Fruit fly (Drosophila melanogaster) whole organism, embryonic: ENCODE data around the gene CG2003.
A peak's percentile ranks its signal among the peaks of the same experiment; 100 is the strongest.

ENCODE experiments used
- Asciz ChIP-seq: fragments of 200-800 bp; sonication (Bioruptor generic); optimal IDR thresholded peaks from 2 replicates; lab custom pipeline; 2017; ENCODE audit warnings: missing biosample characterization, mild to moderate bottlenecking, missing genetic modification characterization, missing genetic modification reagents
- Blimp-1 ChIP-seq: fragments of 200-800 bp; sonication (Bioruptor generic); optimal IDR thresholded peaks from 3 replicates; lab custom pipeline; 2018; ENCODE audit warnings: missing biosample characterization, missing genetic modification characterization, mild to moderate bottlenecking, moderate library complexity, missing genetic modification reagents
- CG12391 ChIP-seq: fragments of 200-800 bp; sonication (Bioruptor generic); optimal IDR thresholded peaks from 3 replicates; lab custom pipeline; 2018; ENCODE audit warnings: missing biosample characterization, mild to moderate bottlenecking, missing genetic modification characterization, moderate library complexity
- CG13123 ChIP-seq: fragments of 200-800 bp; sonication (Bioruptor generic); optimal IDR thresholded peaks from 2 replicates; lab custom pipeline; 2016; ENCODE audit warnings: missing biosample characterization, missing genetic modification characterization
- CG13287 ChIP-seq: fragments of 200-800 bp; sonication (Bioruptor generic); IDR thresholded peaks from 2 replicates; pipeline ENCODE4 v1.3.6; 2022; ENCODE audit warnings: missing biosample characterization, missing genetic modification characterization; ENCODE audit not compliant: partially characterized antibody
- CG15269 ChIP-seq: fragments of 200-800 bp; sonication (Bioruptor generic); optimal IDR thresholded peaks from 2 replicates; lab custom pipeline; 2018; ENCODE audit warnings: missing biosample characterization, mild to moderate bottlenecking, missing genetic modification characterization, moderate library complexity
- CG15601 ChIP-seq: fragments of 200-800 bp; sonication (Bioruptor generic); optimal IDR thresholded peaks from 3 replicates; lab custom pipeline; 2019; ENCODE audit warnings: missing biosample characterization, mild to moderate bottlenecking, missing genetic modification characterization, moderate library complexity
- CG1603 ChIP-seq: fragments of 200-800 bp; sonication (Bioruptor generic); optimal IDR thresholded peaks from 2 replicates; lab custom pipeline; 2019; ENCODE audit warnings: missing biosample characterization, mild to moderate bottlenecking, missing genetic modification characterization, moderate library complexity
- CG16779 ChIP-seq: fragments of 200-800 bp; sonication (Bioruptor generic); IDR thresholded peaks from 2 replicates; pipeline ENCODE4 v1.3.6; 2022; ENCODE audit warnings: missing biosample characterization, missing genetic modification characterization
- CG17186 ChIP-seq: fragments of 200-800 bp; sonication (Bioruptor generic); optimal IDR thresholded peaks from 3 replicates; lab custom pipeline; 2017; ENCODE audit warnings: missing biosample characterization, missing genetic modification reagents, missing genetic modification characterization
- CG18262 ChIP-seq: fragments of 200-800 bp; optimal IDR thresholded peaks from 3 replicates; lab custom pipeline; 2019; ENCODE audit warnings: missing biosample characterization, mild to moderate bottlenecking, missing genetic modification characterization, moderate library complexity
- CG2120 ChIP-seq: fragments of 200-800 bp; sonication (Bioruptor generic); optimal IDR thresholded peaks from 3 replicates; lab custom pipeline; 2016; ENCODE audit warnings: missing biosample characterization, missing genetic modification characterization
- CG2678 ChIP-seq: fragments of 200-800 bp; sonication (Bioruptor generic); optimal IDR thresholded peaks from 3 replicates; lab custom pipeline; 2019; ENCODE audit warnings: missing biosample characterization, mild to moderate bottlenecking, missing genetic modification characterization, moderate library complexity
- CG30403 ChIP-seq: fragments of 200-800 bp; sonication (Bioruptor generic); optimal IDR thresholded peaks from 3 replicates; lab custom pipeline; 2016; ENCODE audit warnings: missing biosample characterization, missing genetic modification characterization
- CG3163 ChIP-seq: fragments of 200-800 bp; sonication (Bioruptor generic); optimal IDR thresholded peaks from 3 replicates; lab custom pipeline; 2016; ENCODE audit warnings: missing biosample characterization, missing genetic modification characterization
- CG6813 ChIP-seq: fragments of 200-800 bp; sonication (Bioruptor generic); optimal IDR thresholded peaks from 2 replicates; lab custom pipeline; 2017; ENCODE audit warnings: missing biosample characterization, missing genetic modification characterization, mild to moderate bottlenecking, moderate library complexity, missing genetic modification reagents
- CG7556 ChIP-seq: fragments of 200-800 bp; sonication (Bioruptor generic); optimal IDR thresholded peaks from 2 replicates; lab custom pipeline; 2017; ENCODE audit warnings: missing biosample characterization, mild to moderate bottlenecking, missing genetic modification characterization
- CG7839 ChIP-seq: fragments of 200-800 bp; sonication (Bioruptor generic); optimal IDR thresholded peaks from 3 replicates; lab custom pipeline; 2018; ENCODE audit warnings: missing biosample characterization, mild to moderate bottlenecking, missing genetic modification characterization, moderate library complexity
- CG8388 ChIP-seq: fragments of 200-800 bp; sonication (Bioruptor generic); optimal IDR thresholded peaks from 2 replicates; lab custom pipeline; 2019; ENCODE audit warnings: missing biosample characterization, mild to moderate bottlenecking, missing genetic modification characterization, moderate library complexity
- CG9797 ChIP-seq: fragments of 200-800 bp; sonication (Bioruptor generic); optimal IDR thresholded peaks from 3 replicates; lab custom pipeline; 2018; ENCODE audit warnings: missing biosample characterization, mild to moderate bottlenecking, missing genetic modification characterization
- Dek ChIP-seq: fragments of 200-800 bp; sonication (Bioruptor generic); optimal IDR thresholded peaks from 3 replicates; lab custom pipeline; 2019; ENCODE audit warnings: missing biosample characterization, mild to moderate bottlenecking, missing genetic modification characterization, moderate library complexity
- Hr51 ChIP-seq, 2 experiments: fragments of 200-800 bp; sonication (Bioruptor generic); optimal IDR thresholded peaks; 2 replicates in 1 of 2; 3 replicates in 1 of 2; lab custom pipeline; 2016 to 2018; ENCODE audit warnings: missing biosample characterization in 2 of 2, missing genetic modification characterization in 2 of 2, mild to moderate bottlenecking in 1 of 2, moderate library complexity in 1 of 2
- Meics ChIP-seq: fragments of 200-800 bp; sonication (Bioruptor generic); optimal IDR thresholded peaks from 2 replicates; lab custom pipeline; 2017; ENCODE audit warnings: missing biosample characterization, mild to moderate bottlenecking, missing genetic modification characterization
- Nf-YA ChIP-seq: fragments of 200-800 bp; sonication (Bioruptor generic); IDR thresholded peaks from 2 replicates; pipeline ENCODE4 v1.3.6; 2022; ENCODE audit warnings: missing biosample characterization, missing genetic modification characterization
- PHDP ChIP-seq: fragments of 200-800 bp; sonication (Bioruptor generic); optimal IDR thresholded peaks from 3 replicates; lab custom pipeline; 2018; ENCODE audit warnings: missing biosample characterization, mild to moderate bottlenecking, missing genetic modification characterization, moderate library complexity
- Poxn ChIP-seq: fragments of 200-800 bp; sonication (Bioruptor generic); IDR thresholded peaks from 2 replicates; pipeline ENCODE4 v1.3.6; 2022; ENCODE audit warnings: missing biosample characterization, missing genetic modification characterization
- Side ChIP-seq: fragments of 200-800 bp; sonication (Bioruptor generic); optimal IDR thresholded peaks from 2 replicates; lab custom pipeline; 2016; ENCODE audit warnings: missing biosample characterization, missing genetic modification characterization
- Sox102F ChIP-seq: fragments of 200-800 bp; sonication (Bioruptor generic); optimal IDR thresholded peaks from 2 replicates; lab custom pipeline; 2018; ENCODE audit warnings: missing biosample characterization, mild to moderate bottlenecking, missing genetic modification characterization, moderate library complexity
- bsh ChIP-seq, 2 experiments: fragments of 200-800 bp; sonication (Bioruptor generic); optimal IDR thresholded peaks; 2 replicates each; lab custom pipeline; 2017 to 2018; ENCODE audit warnings: mild to moderate bottlenecking in 2 of 2, missing biosample characterization in 2 of 2, missing genetic modification characterization in 2 of 2, moderate library complexity in 1 of 2
- dmrt99B ChIP-seq: fragments of 200-800 bp; sonication (Bioruptor generic); optimal IDR thresholded peaks from 2 replicates; lab custom pipeline; 2018; ENCODE audit warnings: missing biosample characterization, mild to moderate bottlenecking, missing genetic modification characterization, moderate library complexity
- dpn ChIP-seq, 2 experiments: fragments of 200-800 bp; sonication (Bioruptor generic); optimal IDR thresholded peaks; 3 replicates each; lab custom pipeline; 2016; ENCODE audit warnings: missing biosample characterization in 2 of 2, missing genetic modification characterization in 2 of 2
- esg ChIP-seq: fragments of 200-800 bp; sonication (Bioruptor generic); conservative IDR thresholded peaks from 2 replicates; pipeline ENCODE4 v1.3.6; 2022; ENCODE audit warnings: missing biosample characterization, missing genetic modification characterization
- fd102C ChIP-seq: fragments of 200-800 bp; sonication (Bioruptor generic); optimal IDR thresholded peaks from 2 replicates; lab custom pipeline; 2018; ENCODE audit warnings: missing biosample characterization, mild to moderate bottlenecking, missing genetic modification characterization, moderate library complexity
- fd96Cb ChIP-seq: fragments of 200-800 bp; sonication (Bioruptor generic); optimal IDR thresholded peaks from 2 replicates; lab custom pipeline; 2018; ENCODE audit warnings: missing biosample characterization, mild to moderate bottlenecking, missing genetic modification characterization, moderate library complexity
- ftz-f1 ChIP-seq: fragments of 200-800 bp; sonication (Bioruptor generic); optimal IDR thresholded peaks from 2 replicates; lab custom pipeline; 2016; ENCODE audit warnings: missing biosample characterization, missing genetic modification characterization
- gce ChIP-seq: fragments of 200-800 bp; sonication (Bioruptor generic); IDR thresholded peaks from 3 replicates; pipeline ENCODE4 v1.3.6; 2022; ENCODE audit warnings: missing biosample characterization, missing genetic modification characterization
- insv ChIP-seq, 2 experiments: fragments of 200-800 bp; sonication (Bioruptor generic); optimal IDR thresholded peaks; 3 replicates each; lab custom pipeline; 2016 to 2018; ENCODE audit warnings: missing biosample characterization in 2 of 2, missing genetic modification characterization in 2 of 2
- kay ChIP-seq: fragments of 200-800 bp; sonication (Bioruptor generic); optimal IDR thresholded peaks from 2 replicates; lab custom pipeline; 2016; ENCODE audit warnings: missing biosample characterization, missing genetic modification characterization
- lab ChIP-seq: fragments of 200-800 bp; sonication (Bioruptor generic); optimal IDR thresholded peaks from 3 replicates; lab custom pipeline; 2017; ENCODE audit warnings: missing biosample characterization, missing genetic modification characterization, mild to moderate bottlenecking, moderate library complexity, missing genetic modification reagents
- pfk ChIP-seq: fragments of 200-800 bp; sonication (Bioruptor generic); optimal IDR thresholded peaks from 2 replicates; lab custom pipeline; 2018; ENCODE audit warnings: missing biosample characterization, mild to moderate bottlenecking, missing genetic modification characterization, moderate library complexity
- pho ChIP-seq: fragments of 200-800 bp; sonication (Bioruptor generic); optimal IDR thresholded peaks from 2 replicates; lab custom pipeline; 2016; ENCODE audit warnings: missing biosample characterization, missing genetic modification characterization
- pnt ChIP-seq: fragments of 200-800 bp; sonication (Bioruptor generic); optimal IDR thresholded peaks from 3 replicates; lab custom pipeline; 2016; ENCODE audit warnings: missing biosample characterization, missing genetic modification characterization
- prd ChIP-seq, 3 experiments: fragments of >200 bp in 2 of 3; fragments of 200-800 bp in 1 of 3; sonication (Bioruptor generic) in 1 of 3; optimal IDR thresholded peaks in 2 of 3; IDR thresholded peaks in 1 of 3; 2 replicates in 2 of 3; 3 replicates in 1 of 3; pipeline versions ENCODE4 v1.3.6 to Lab custom; 2017 to 2022; ENCODE audit warnings: missing biosample characterization in 1 of 3, missing genetic modification characterization in 1 of 3
- tup ChIP-seq: fragments of 200-800 bp; sonication (Bioruptor generic); optimal IDR thresholded peaks from 2 replicates; lab custom pipeline; 2016; ENCODE audit warnings: missing biosample characterization, mild to moderate bottlenecking, missing genetic modification characterization, moderate library complexity
- unpg ChIP-seq: fragments of 200-800 bp; sonication (Bioruptor generic); optimal IDR thresholded peaks from 3 replicates; lab custom pipeline; 2018; ENCODE audit warnings: missing biosample characterization, mild to moderate bottlenecking, missing genetic modification characterization, moderate library complexity
- vvl ChIP-seq: fragments of 200-800 bp; sonication (Bioruptor generic); IDR thresholded peaks from 2 replicates; pipeline ENCODE4 v1.3.6; 2022; ENCODE audit warnings: missing biosample characterization, missing genetic modification characterization
- z ChIP-seq: fragments of 200-800 bp; sonication (Bioruptor generic); IDR thresholded peaks from 3 replicates; pipeline ENCODE4 v1.3.6; 2022; ENCODE audit warnings: missing biosample characterization, missing genetic modification characterization
- zfh1 ChIP-seq: fragments of 200-800 bp; sonication (Bioruptor generic); IDR thresholded peaks from 3 replicates; pipeline ENCODE4 v1.3.6; 2022; ENCODE audit warnings: missing biosample characterization, missing genetic modification characterization

CG2003 gene

DNA sequence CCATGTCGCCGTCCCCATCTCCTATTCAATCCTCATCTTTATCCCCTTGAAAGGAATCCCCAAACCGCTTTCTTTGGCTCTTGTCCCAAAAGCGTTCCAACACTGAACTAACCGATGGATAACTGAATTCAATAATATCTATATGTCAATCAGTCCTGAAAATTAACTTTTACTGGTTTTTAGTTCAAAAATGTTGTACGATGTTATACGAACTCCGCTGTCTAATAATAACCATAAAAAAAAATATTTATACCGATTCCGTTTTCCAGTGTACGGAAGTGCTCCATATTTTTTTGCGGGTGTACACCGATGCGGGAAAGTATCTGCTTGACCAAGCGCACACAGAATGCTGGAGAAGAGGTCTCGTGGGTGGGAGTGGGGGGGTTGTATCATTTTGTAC is 28.5 kb upstream of the CG2003 start (continued):
- TF ChIP-seq CG18262 (tag; lab: Kevin White, UChicago) (no peak), Poxn (no peak), CG7839 (tag; lab: Kevin White, UChicago) (peak; percentile 20), CG16779 (GFP tag; lab: Robert Waterston, UW) (no peak), zfh1 (0 out of 3 replicates have a peak, but pooled peaks have one; percentile 24), CG1603 (peak; percentile 11), dmrt99B (tag; lab: Kevin White, UChicago) (peak; percentile 48), fd102C (GFP tag; lab: Kevin White, UChicago) (no peak), CG12391 (tag; lab: Kevin White, UChicago) (peak; percentile 1), CG2120 (peak; percentile 42), CG2678 (tag; lab: Kevin White, UChicago) (peak; percentile 45), CG7556 (GFP tag; lab: Kevin White, UChicago) (peak; percentile 15), CG6813 (GFP tag; lab: Kevin White, UChicago) (peak; percentile 27), Nf-YA (GFP tag; lab: Robert Waterston, UW) (no peak), CG17186 (no peak), insv (GFP tag; optimal IDR thresholded peaks at IDR 0.05; lab: Kevin White, UChicago) (no peak), CG3163 (GFP tag; lab: Kevin White, UChicago) (no peak), PHDP (tag; lab: Kevin White, UChicago) (peak; percentile 17), pnt (GFP tag; lab: Kevin White, UChicago) (no peak), CG9797 (GFP tag; lab: Kevin White, UChicago) (no peak), CG8388 (GFP tag; lab: Kevin White, UChicago) (peak; percentile 5), z (GFP tag; lab: Robert Waterston, UW) (no peak), Blimp-1 (GFP tag; lab: Kevin White, UChicago) (peak; percentile 28), esg (GFP tag; lab: Robert Waterston, UW) (no peak), kay (GFP tag; lab: Kevin White, UChicago) (no peak), CG30403 (peak; percentile 8), bsh (GFP tag; optimal IDR thresholded peaks at IDR 0.05; lab: Kevin White, UChicago) (peak in 1 of 2 experiments; percentile 22), Side (GFP tag; lab: Kevin White, UChicago) (no peak), Sox102F (GFP tag; lab: Kevin White, UChicago) (peak; percentile 54), pfk (GFP tag; lab: Kevin White, UChicago) (no peak), lab (peak; percentile 52), dpn (GFP tag; optimal IDR thresholded peaks at IDR 0.05; lab: Kevin White, UChicago) (peak in 1 of 2 experiments; percentile 14), CG15601 (tag; lab: Kevin White, UChicago) (peak; percentile 3), Asciz (GFP tag; lab: Kevin White, UChicago) (peak; percentile 11), Hr51 (GFP tag; optimal IDR thresholded peaks at IDR 0.05; lab: Kevin White, UChicago) (peak in 1 of 2 experiments; percentile 45), CG15269 (peak; percentile 27), CG13287 (GFP tag; lab: Robert Waterston, UW) (no peak), unpg (peak; percentile 11), pho (GFP tag; lab: Kevin White, UChicago) (peak; percentile 12), Meics (peak; percentile 20), CG13123 (GFP tag; lab: Kevin White, UChicago) (no peak), ftz-f1 (GFP tag; lab: Kevin White, UChicago) (no peak), Dek (peak; percentile 6), prd (optimal IDR thresholded peaks at IDR 0.05; lab: Kevin White, UChicago) (no peak), prd (GFP tag; IDR thresholded peaks at IDR 0.05; lab: Robert Waterston, UW) (0 out of 3 replicates have a peak, but pooled peaks have one; percentile 25), vvl (GFP tag; lab: Robert Waterston, UW) (0 out of 2 replicates have a peak, but pooled peaks have one; percentile 22), tup (GFP tag; lab: Kevin White, UChicago) (no peak), gce (no peak), fd96Cb (tag; lab: Kevin White, UChicago) (peak; percentile 9)
